Worm (Caenorhabditis elegans): Measurements from ENCODE around the gene C53A5.17.

ce11 chrV:14472229-14472628, 48.7 kb downstream of the C53A5.17 start, which contains the start of gene clec-227:
- TF ChIP-seq tbx-8 (GFP tag; optimal IDR thresholded peaks at IDR 0.05), result no peak
- TF ChIP-seq pha-4 (tag; optimal IDR thresholded peaks at IDR 0.05), result no peak
- TF ChIP-seq nhr-76 (tag; optimal IDR thresholded peaks at IDR 0.05), result no peak
- TF ChIP-seq hlh-1 (tag; optimal IDR thresholded peaks at IDR 0.05), result no peak
